Worm (Caenorhabditis elegans) whole organism, L4 larva: ENCODE data around the gene nlr-1.

ENCODE experiments used
- ces-1 ChIP-seq: fragments of 150-350 bp; sonication (generic microtip); optimal IDR thresholded peaks from 4 replicates; lab custom pipeline; 2014; ENCODE audit warnings: missing biosample characterization, missing genetic modification reagents, missing genetic modification characterization
- nhr-10 ChIP-seq: fragments of 150-350 bp; optimal IDR thresholded peaks from 2 replicates; lab custom pipeline; 2014; ENCODE audit warnings: missing biosample characterization, missing genetic modification characterization

DNA sequence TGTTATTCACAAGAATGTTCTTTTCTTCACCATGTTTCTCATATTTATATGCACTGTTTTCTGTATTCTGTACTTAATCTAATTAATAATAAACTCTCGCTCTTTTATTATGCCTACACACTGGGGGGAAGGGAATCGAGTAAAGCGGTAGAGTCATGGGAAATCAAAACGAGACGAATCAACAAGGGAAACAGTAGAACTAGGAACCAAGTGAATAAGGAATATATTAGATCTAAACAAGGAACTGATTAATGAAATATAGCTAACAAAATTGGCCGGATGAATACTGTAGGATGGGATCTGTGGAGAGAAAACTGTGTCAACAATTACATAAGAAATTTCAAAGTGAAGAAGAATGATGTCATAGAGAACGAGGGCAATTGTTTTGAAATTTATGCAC is 43.1 kb downstream of the nlr-1 start:
- no peak for TF ChIP-seq nhr-10 (tag; lab: Kevin White, UChicago)
- no peak for TF ChIP-seq ces-1 (GFP tag; lab: Kevin White, UChicago)
